Worm (Caenorhabditis elegans) whole organism, early embryonic: ENCODE measurements around the gene igdb-3.

Source experiments
- B0310.2 ChIP-seq: sonication (generic microtip); optimal IDR thresholded peaks from 2 replicates; lab custom pipeline; 2016; ENCODE audit warnings: mild to moderate bottlenecking, missing genetic modification characterization, missing compliant biosample characterization
- F13C5.2 ChIP-seq: sonication (generic microtip); optimal IDR thresholded peaks from 2 replicates; lab custom pipeline; 2017; ENCODE audit warnings: mild to moderate bottlenecking, missing genetic modification characterization, inconsistent platforms, missing compliant biosample characterization
- aly-1 ChIP-seq: sonication (generic microtip); optimal IDR thresholded peaks from 2 replicates; lab custom pipeline; 2016; ENCODE audit warnings: missing genetic modification characterization, missing compliant biosample characterization
- ama-1 ChIP-seq: fragments of 150-350 bp; optimal IDR thresholded peaks from 2 replicates; lab custom pipeline; 2014
- ceh-13 ChIP-seq: fragments of 200-800 bp; sonication (Bioruptor generic); optimal IDR thresholded peaks from 2 replicates; lab custom pipeline; 2018; ENCODE audit warnings: mild to moderate bottlenecking, missing genetic modification characterization, missing compliant biosample characterization
- ceh-36 ChIP-seq: sonication (generic microtip); optimal IDR thresholded peaks from 2 replicates; lab custom pipeline; 2016; ENCODE audit warnings: missing genetic modification characterization, inconsistent platforms, missing compliant biosample characterization
- ets-7 ChIP-seq: sonication (generic microtip); optimal IDR thresholded peaks from 2 replicates; lab custom pipeline; 2016; ENCODE audit warnings: missing genotype, missing genetic modification characterization, missing compliant biosample characterization
- flt-1 ChIP-seq: fragments of 200-800 bp; sonication (Bioruptor generic); IDR thresholded peaks from 2 replicates; pipeline ENCODE4 v1.3.6; 2022; ENCODE audit warnings: missing genetic modification characterization, missing compliant biosample characterization
- hmbx-1 ChIP-seq: sonication (generic microtip); optimal IDR thresholded peaks from 2 replicates; lab custom pipeline; 2016; ENCODE audit warnings: mild to moderate bottlenecking, missing genetic modification characterization, missing compliant biosample characterization
- hmg-4 ChIP-seq: fragments of 200-800 bp; sonication (Bioruptor generic); optimal IDR thresholded peaks from 2 replicates; lab custom pipeline; 2018; ENCODE audit warnings: mild to moderate bottlenecking, missing genetic modification characterization, missing compliant biosample characterization
- hnd-1 ChIP-seq: sonication (generic microtip); optimal IDR thresholded peaks from 2 replicates; lab custom pipeline; 2016; ENCODE audit warnings: missing genetic modification characterization, missing compliant biosample characterization
- pes-1 ChIP-seq: fragments of 200-800 bp; sonication (Bioruptor generic); IDR thresholded peaks from 2 replicates; pipeline ENCODE4 v1.3.6; 2022; ENCODE audit warnings: missing genetic modification reagents, missing genetic modification characterization, missing compliant biosample characterization
- scrt-1 ChIP-seq: fragments of 200-800 bp; sonication (Bioruptor generic); IDR thresholded peaks from 2 replicates; pipeline ENCODE4 v1.3.6; 2022; ENCODE audit warnings: missing genetic modification characterization, missing compliant biosample characterization
- sea-1 ChIP-seq: fragments of 200-800 bp; sonication (Bioruptor generic); conservative IDR thresholded peaks from 2 replicates; pipeline ENCODE4 v1.3.6; 2022; ENCODE audit warnings: missing genetic modification characterization, missing compliant biosample characterization
- tbx-11 ChIP-seq: fragments of 200-800 bp; sonication (Bioruptor generic); IDR thresholded peaks from 2 replicates; pipeline ENCODE4 v1.3.6; 2022; ENCODE audit warnings: missing genetic modification characterization, missing compliant biosample characterization
- tbx-37 ChIP-seq: fragments of 200-800 bp; sonication (Bioruptor generic); conservative IDR thresholded peaks from 2 replicates; pipeline ENCODE4 v1.3.6; 2022; ENCODE audit warnings: missing genetic modification reagents, missing genetic modification characterization, missing compliant biosample characterization
- tra-4 ChIP-seq: sonication (generic microtip); optimal IDR thresholded peaks from 2 replicates; lab custom pipeline; 2017; ENCODE audit warnings: missing genetic modification characterization, missing compliant biosample characterization

Gene igdb-3

DNA sequence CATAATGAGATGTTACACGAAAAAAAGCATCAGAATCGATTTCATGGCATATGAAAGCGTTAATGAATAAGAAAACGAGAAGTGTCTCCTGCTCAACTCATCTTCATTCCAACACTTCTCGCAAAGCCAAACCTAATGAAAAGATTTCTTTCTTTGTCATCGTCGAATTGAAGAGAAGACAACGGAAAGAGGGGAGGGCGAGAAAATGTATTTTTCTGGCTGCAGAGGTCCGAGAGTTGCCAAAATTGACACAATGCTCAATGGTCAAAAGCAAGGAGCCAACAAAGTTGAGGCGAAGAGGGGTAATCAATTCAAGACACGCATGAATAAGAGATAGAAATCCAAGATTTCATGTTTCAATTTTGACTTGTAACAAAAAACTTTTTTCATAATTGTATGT lies 33.8 kb downstream of the igdb-3 start:
- TF ChIP-seq ceh-36 (no peak), B0310.2 (tag; lab: Kevin White, UChicago) (no peak), pes-1 (GFP tag; lab: Robert Waterston, UW) (no peak), hnd-1 (tag; lab: Kevin White, UChicago) (no peak), ama-1 (lab: Kevin White, UChicago) (no peak), tbx-37 (no peak), F13C5.2 (tag; lab: Kevin White, UChicago) (no peak), tbx-11 (GFP tag; lab: Robert Waterston, UW) (no peak), flt-1 (GFP tag; lab: Robert Waterston, UW) (no peak), ets-7 (tag; lab: Kevin White, UChicago) (no peak), hmg-4 (no peak), sea-1 (GFP tag; lab: Robert Waterston, UW) (no peak), hmbx-1 (tag; lab: Kevin White, UChicago) (no peak), tra-4 (tag; lab: Kevin White, UChicago) (no peak), scrt-1 (GFP tag; lab: Robert Waterston, UW) (no peak), ceh-13 (no peak), aly-1 (tag; lab: Kevin White, UChicago) (no peak)

DNA sequence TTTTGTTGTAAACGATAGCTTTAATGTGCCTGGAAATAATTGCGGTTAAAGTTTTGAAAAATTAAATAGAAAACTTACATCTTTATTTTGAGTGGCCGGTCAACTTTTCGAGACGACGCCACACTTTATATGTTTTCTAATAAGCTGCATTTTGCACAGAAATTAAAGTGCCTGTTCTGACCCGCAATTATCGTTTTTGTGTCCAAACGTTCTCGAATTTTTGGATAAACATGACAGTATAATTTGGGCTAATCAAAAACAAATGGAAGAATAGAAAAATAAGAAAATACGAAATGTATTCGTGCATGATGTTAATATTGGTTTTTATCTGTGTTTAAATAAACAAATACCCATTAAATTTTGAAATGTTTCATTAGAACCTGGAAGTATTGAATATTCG lies 35.4 kb downstream of the igdb-3 start, which contains the start of gene K10C2.12:
Gene K10C2.12 (minus strand): TSS at position 101 of the 400 bp plus-strand sequence.
- TF ChIP-seq scrt-1 (GFP tag; lab: Robert Waterston, UW), result no peak
- no peak for TF ChIP-seq hnd-1 (tag; lab: Kevin White, UChicago)
- TF ChIP-seq ets-7 (tag; lab: Kevin White, UChicago), result no peak
- TF ChIP-seq tbx-11 (GFP tag; lab: Robert Waterston, UW), result no peak
- TF ChIP-seq ama-1 (lab: Kevin White, UChicago), result no peak
- TF ChIP-seq ceh-13, result no peak

DNA sequence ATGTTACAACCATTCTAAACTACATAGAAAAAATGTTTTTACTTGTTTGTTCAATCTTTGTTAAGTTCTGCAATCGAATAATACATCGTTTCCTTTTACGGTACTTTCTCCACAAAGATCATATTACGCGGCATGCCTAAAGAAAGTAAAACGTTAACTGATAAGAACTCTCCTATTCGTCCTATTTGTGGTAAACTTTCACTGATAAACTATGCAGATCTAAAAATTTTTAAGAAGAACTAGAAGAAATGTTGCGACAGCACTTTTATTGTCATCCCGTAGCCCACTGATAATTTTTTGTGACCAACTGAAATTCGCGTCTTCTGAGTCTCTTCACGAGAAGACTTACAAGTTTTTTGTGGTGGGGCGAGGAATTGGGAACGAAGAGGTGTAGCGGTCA lies 41.9 kb downstream of the igdb-3 start:
- TF ChIP-seq F13C5.2 (tag; lab: Kevin White, UChicago) (no peak), hnd-1 (tag; lab: Kevin White, UChicago) (no peak), pes-1 (GFP tag; lab: Robert Waterston, UW) (no peak), scrt-1 (GFP tag; lab: Robert Waterston, UW) (no peak), ceh-13 (no peak), tra-4 (tag; lab: Kevin White, UChicago) (no peak), hmbx-1 (tag; lab: Kevin White, UChicago) (no peak), hmg-4 (no peak), aly-1 (tag; lab: Kevin White, UChicago) (no peak), flt-1 (GFP tag; lab: Robert Waterston, UW) (no peak), ets-7 (tag; lab: Kevin White, UChicago) (no peak), tbx-11 (GFP tag; lab: Robert Waterston, UW) (no peak), sea-1 (GFP tag; lab: Robert Waterston, UW) (no peak), tbx-37 (no peak), B0310.2 (tag; lab: Kevin White, UChicago) (no peak), ceh-36 (no peak)

DNA sequence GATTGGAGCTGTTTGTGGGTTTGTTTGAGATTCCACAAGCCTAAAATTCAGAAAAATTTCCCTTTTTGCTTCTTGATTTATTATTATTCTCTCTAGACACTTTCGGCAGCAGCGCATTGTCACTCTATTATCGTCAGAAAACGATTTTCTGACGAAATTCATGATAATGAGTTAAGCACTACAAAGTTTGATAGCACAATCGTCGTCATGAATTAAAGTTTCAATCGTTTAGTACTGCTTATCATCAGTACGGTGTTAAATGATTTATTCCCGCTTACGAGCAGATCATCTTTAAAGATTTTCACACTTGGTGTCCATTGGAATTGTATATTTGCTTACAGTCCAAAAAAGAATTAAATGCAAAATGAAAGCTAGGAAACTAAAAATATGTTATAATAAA lies 44.3 kb downstream of the igdb-3 start:
- no peak for TF ChIP-seq hmbx-1 (tag; lab: Kevin White, UChicago)
- TF ChIP-seq tra-4 (tag; lab: Kevin White, UChicago), result no peak
- TF ChIP-seq ceh-36, result no peak
- no peak for TF ChIP-seq sea-1 (GFP tag; lab: Robert Waterston, UW)
- TF ChIP-seq tbx-11 (GFP tag; lab: Robert Waterston, UW), result no peak
- no peak for TF ChIP-seq tbx-37
- no peak for TF ChIP-seq hmg-4
- no peak for TF ChIP-seq pes-1 (GFP tag; lab: Robert Waterston, UW)
- no peak for TF ChIP-seq flt-1 (GFP tag; lab: Robert Waterston, UW)
- TF ChIP-seq hnd-1 (tag; lab: Kevin White, UChicago), result no peak
- no peak for TF ChIP-seq F13C5.2 (tag; lab: Kevin White, UChicago)
- no peak for TF ChIP-seq aly-1 (tag; lab: Kevin White, UChicago)
- TF ChIP-seq scrt-1 (GFP tag; lab: Robert Waterston, UW), result no peak

DNA sequence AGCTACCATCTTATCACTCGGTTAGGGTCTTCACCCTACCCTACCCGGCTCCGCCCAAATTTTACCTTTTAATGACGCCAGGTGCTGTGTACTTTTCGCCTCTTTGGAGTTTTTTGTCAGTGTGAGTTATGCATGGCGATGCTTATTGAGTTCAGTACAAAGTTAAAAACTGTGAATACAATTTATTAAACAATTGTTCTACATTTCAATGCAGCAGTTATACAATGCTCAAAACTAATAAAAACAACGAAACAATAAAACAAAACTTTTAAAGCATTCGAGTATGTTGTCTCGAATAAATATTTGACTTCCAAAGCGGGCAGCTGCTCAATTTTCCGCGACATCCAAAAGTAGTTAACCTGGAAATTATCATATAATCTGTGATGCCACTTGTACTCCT lies 45.2 kb downstream of the igdb-3 start, which contains the start of gene ctsa-2:
Gene ctsa-2 (minus strand): TSS at position 101 of the 400 bp plus-strand sequence.
- TF ChIP-seq aly-1 (tag; lab: Kevin White, UChicago), result no peak
- no peak for TF ChIP-seq ceh-36
- no peak for TF ChIP-seq sea-1 (GFP tag; lab: Robert Waterston, UW)
- no peak for TF ChIP-seq F13C5.2 (tag; lab: Kevin White, UChicago)
- TF ChIP-seq hnd-1 (tag; lab: Kevin White, UChicago), result no peak
- TF ChIP-seq ceh-13, result no peak

DNA sequence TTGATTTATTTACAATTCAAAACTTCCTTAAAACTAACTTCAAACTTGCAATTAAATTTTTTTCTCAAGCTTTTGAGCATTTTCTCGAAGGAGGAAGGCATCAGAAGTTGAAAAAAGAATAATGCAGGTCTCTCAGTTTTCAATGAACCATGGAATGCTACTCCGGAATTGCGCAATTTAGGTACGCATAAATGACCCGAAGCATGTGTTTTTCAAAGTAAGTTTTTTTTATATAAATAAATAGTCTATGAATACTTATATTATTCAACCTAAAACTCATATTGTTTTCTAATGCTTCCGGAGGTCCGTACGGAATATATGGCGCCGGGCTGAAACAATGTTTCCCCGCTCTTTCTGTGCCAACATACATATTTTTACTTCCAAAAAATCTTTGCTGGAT lies 48.4 kb downstream of the igdb-3 start, which contains the start of gene K10C2.2:
Gene K10C2.2 (minus strand): TSS at position 101 of the 400 bp plus-strand sequence.
- TF ChIP-seq ceh-13, result no peak
- TF ChIP-seq B0310.2 (tag; lab: Kevin White, UChicago), result no peak
- no peak for TF ChIP-seq scrt-1 (GFP tag; lab: Robert Waterston, UW)

DNA sequence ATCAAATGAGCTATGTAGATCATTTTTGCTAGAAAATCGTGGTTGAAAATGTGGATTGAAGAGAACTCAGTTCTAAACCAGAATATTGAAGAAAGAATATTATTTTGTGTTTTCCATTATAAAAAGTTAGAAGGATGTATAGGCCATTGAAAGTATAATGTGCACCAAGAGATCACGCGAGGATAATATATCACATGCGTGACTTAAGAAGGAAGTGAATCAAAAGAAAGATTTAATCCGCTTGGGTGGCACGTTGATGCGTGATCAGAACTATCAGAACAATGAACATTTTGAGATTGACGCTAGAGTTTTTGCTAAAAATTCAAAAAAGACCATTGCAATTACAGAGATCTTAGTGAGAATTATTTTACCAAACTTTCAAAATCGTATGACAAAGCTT lies 50.5 kb downstream of the igdb-3 start:
- TF ChIP-seq hmg-4, result no peak
- no peak for TF ChIP-seq flt-1 (GFP tag; lab: Robert Waterston, UW)
- no peak for TF ChIP-seq tbx-11 (GFP tag; lab: Robert Waterston, UW)
- no peak for TF ChIP-seq ceh-36
- TF ChIP-seq tbx-37, result no peak
- no peak for TF ChIP-seq aly-1 (tag; lab: Kevin White, UChicago)
- TF ChIP-seq ets-7 (tag; lab: Kevin White, UChicago), result no peak
- TF ChIP-seq hnd-1 (tag; lab: Kevin White, UChicago), result no peak
- no peak for TF ChIP-seq sea-1 (GFP tag; lab: Robert Waterston, UW)
- no peak for TF ChIP-seq scrt-1 (GFP tag; lab: Robert Waterston, UW)
- TF ChIP-seq B0310.2 (tag; lab: Kevin White, UChicago), result no peak
- TF ChIP-seq F13C5.2 (tag; lab: Kevin White, UChicago), result no peak
- TF ChIP-seq pes-1 (GFP tag; lab: Robert Waterston, UW), result no peak
- no peak for TF ChIP-seq ceh-13
- no peak for TF ChIP-seq tra-4 (tag; lab: Kevin White, UChicago)
- TF ChIP-seq hmbx-1 (tag; lab: Kevin White, UChicago), result no peak
- TF ChIP-seq ama-1 (lab: Kevin White, UChicago), result no peak
